Worm (Caenorhabditis elegans): ENCODE results near the gene ubxn-6.

The ubxn-6 gene

ce11 chrIV:4829641-4830040 lies 20.3 kb upstream of the ubxn-6 start:
- TF ChIP-seq hlh-6 (tag; optimal IDR thresholded peaks at IDR 0.05) (no peak), hlh-13 (GFP tag; optimal IDR thresholded peaks at IDR 0.05) (no peak), C08G9.2 (tag; optimal IDR thresholded peaks at IDR 0.05) (no peak), ceh-34 (tag; optimal IDR thresholded peaks at IDR 0.05) (no peak), K09A11.1 (tag; optimal IDR thresholded peaks at IDR 0.05; ENCODE audit: insufficient read depth) (no peak), ceh-45 (GFP tag; IDR thresholded peaks at IDR 0.05) (no peak), ref-2 (tag; optimal IDR thresholded peaks at IDR 0.05) (no peak), ceh-18 (tag; optimal IDR thresholded peaks at IDR 0.05) (no peak)

- no peak for TF ChIP-seq ceh-22 (tag; optimal IDR thresholded peaks at IDR 0.05)
- TF ChIP-seq ztf-16 (tag; optimal IDR thresholded peaks at IDR 0.05) = no peak
- TF ChIP-seq ttx-3 (tag; optimal IDR thresholded peaks at IDR 0.05) = no peak
- TF ChIP-seq K09A11.1 (tag; optimal IDR thresholded peaks at IDR 0.05; ENCODE audit: insufficient read depth) = no peak
Observed at ce11 chrIV:4827219-4827618, 17.9 kb upstream of the ubxn-6 start, which contains the start of gene mpz-4. Gene mpz-4, minus strand, starts transcription at chrIV:4827319.

- TF ChIP-seq ceh-2 (tag; optimal IDR thresholded peaks at IDR 0.05) (no peak), fkh-6 (tag; optimal IDR thresholded peaks at IDR 0.05) (no peak), unc-86 (tag; optimal IDR thresholded peaks at IDR 0.05) (no peak), pax-1 (tag; optimal IDR thresholded peaks at IDR 0.05) (no peak), ceh-22 (tag; optimal IDR thresholded peaks at IDR 0.05) (no peak), tbx-2 (tag; optimal IDR thresholded peaks at IDR 0.05) (no peak), unc-3 (GFP tag; conservative IDR thresholded peaks at IDR 0.05) (no peak), unc-3 (tag; optimal IDR thresholded peaks at IDR 0.05) (no peak), T23F11.4 (GFP tag; optimal IDR thresholded peaks at IDR 0.05) (no peak), lim-6 (tag; optimal IDR thresholded peaks at IDR 0.05) (no peak), gmeb-2 (tag; optimal IDR thresholded peaks at IDR 0.05) (no peak), npax-4 (tag; optimal IDR thresholded peaks at IDR 0.05) (no peak), pqm-1 (tag; optimal IDR thresholded peaks at IDR 0.05) (no peak), hlh-13 (GFP tag; optimal IDR thresholded peaks at IDR 0.05) (no peak), ets-4 (tag; optimal IDR thresholded peaks at IDR 0.05) (no peak), madf-2 (tag; optimal IDR thresholded peaks at IDR 0.05) (no peak), F13H6.1 (tag; optimal IDR thresholded peaks at IDR 0.05) (no peak)
Observed at ce11 chrIV:4821843-4822242, 12.5 kb upstream of the ubxn-6 start.

ce11 chrIV:4821054-4821453 lies 11.8 kb upstream of the ubxn-6 start, which contains the start of gene H06H21.8:
Gene H06H21.8, minus strand, starts transcription at chrIV:4821131.
- TF ChIP-seq ama-1 (optimal IDR thresholded peaks at IDR 0.05) (no peak), ceh-48 (tag; optimal IDR thresholded peaks at IDR 0.05) (no peak), unc-86 (tag; optimal IDR thresholded peaks at IDR 0.05) (no peak), rnt-1 (tag; optimal IDR thresholded peaks at IDR 0.05) (no peak), ztf-16 (tag; optimal IDR thresholded peaks at IDR 0.05) (no peak), ceh-24 (tag; optimal IDR thresholded peaks at IDR 0.05) (no peak), dve-1 (tag; optimal IDR thresholded peaks at IDR 0.05) (no peak), pha-2 (tag; optimal IDR thresholded peaks at IDR 0.05) (no peak)

- TF ChIP-seq K02D7.2 (tag; optimal IDR thresholded peaks at IDR 0.05) = no peak
- TF ChIP-seq ahr-1 (tag; optimal IDR thresholded peaks at IDR 0.05) = no peak
- TF ChIP-seq ceh-9 (tag; optimal IDR thresholded peaks at IDR 0.05) = no peak
- TF ChIP-seq F13H6.1 (tag; optimal IDR thresholded peaks at IDR 0.05) = no peak
- no peak for TF ChIP-seq Y22D7AL.16 (tag; optimal IDR thresholded peaks at IDR 0.05)
- TF ChIP-seq hlh-6 (tag; optimal IDR thresholded peaks at IDR 0.05) = no peak
- TF ChIP-seq C08G9.2 (tag; optimal IDR thresholded peaks at IDR 0.05) = no peak
- no peak for TF ChIP-seq npax-4 (tag; optimal IDR thresholded peaks at IDR 0.05)
- TF ChIP-seq elt-2 (tag; optimal IDR thresholded peaks at IDR 0.05) = no peak
- TF ChIP-seq pha-4 (tag; optimal IDR thresholded peaks at IDR 0.05) = no peak
- no peak for TF ChIP-seq ceh-18 (tag; optimal IDR thresholded peaks at IDR 0.05)
Observed at ce11 chrIV:4814185-4814584, 4.9 kb upstream of the ubxn-6 start, which contains the start of gene srw-94. Gene srw-94, plus strand, starts transcription at chrIV:4814485.

Data from whole organism, late embryonic.